Worm (Caenorhabditis elegans) whole organism, L1 larva: ENCODE results near the gene set-13.

Experiments
- C34B4.2 ChIP-seq: sonication (generic microtip); optimal IDR thresholded peaks from 2 replicates; lab custom pipeline; 2017; ENCODE audit warnings: mild to moderate bottlenecking, missing genetic modification characterization, missing compliant biosample characterization
- F16B12.6 ChIP-seq: fragments of 150-350 bp; optimal IDR thresholded peaks from 2 replicates; lab custom pipeline; 2014; ENCODE audit warnings: missing biosample characterization, missing genetic modification characterization
- aha-1 ChIP-seq: fragments of 150-350 bp; optimal IDR thresholded peaks from 2 replicates; lab custom pipeline; 2014; ENCODE audit warnings: missing biosample characterization, missing genetic modification characterization
- alr-1 ChIP-seq: fragments of 200-800 bp; sonication (Bioruptor generic); optimal IDR thresholded peaks from 2 replicates; lab custom pipeline; 2018; ENCODE audit warnings: borderline replicate concordance, mild to moderate bottlenecking, missing genetic modification characterization, missing compliant biosample characterization
- blmp-1 ChIP-seq: fragments of 150-350 bp; optimal IDR thresholded peaks from 2 replicates; lab custom pipeline; 2014; ENCODE audit warnings: missing biosample characterization, missing genetic modification characterization
- ceh-88 ChIP-seq: fragments of 200-800 bp; sonication (Bioruptor generic); IDR thresholded peaks from 2 replicates; pipeline ENCODE4 v1.3.6; 2022; ENCODE audit warnings: missing genetic modification characterization, missing compliant biosample characterization
- ceh-90 ChIP-seq: sonication (generic microtip); optimal IDR thresholded peaks from 2 replicates; lab custom pipeline; 2016; ENCODE audit warnings: missing genetic modification characterization, missing compliant biosample characterization
- dpl-1 ChIP-seq, 3 experiments: fragments of 150-350 bp in 2 of 3; sonication (generic microtip) in 1 of 3; optimal IDR thresholded peaks; 2 replicates each; lab custom pipeline; 2014 to 2017; ENCODE audit warnings: missing biosample characterization in 3 of 3, missing genetic modification characterization in 3 of 3, missing genetic modification reagents in 3 of 3
- efl-1 ChIP-seq, 4 experiments: fragments of 150-350 bp; optimal IDR thresholded peaks in 3 of 4; peaks in 1 of 4; 1 replicate in 1 of 4; 2 replicates in 3 of 4; lab custom pipeline; 2014; ENCODE audit warnings: missing biosample characterization in 2 of 4, missing genetic modification characterization in 2 of 4, missing genetic modification reagents in 2 of 4
- egl-13 ChIP-seq: sonication (generic microtip); optimal IDR thresholded peaks from 2 replicates; lab custom pipeline; 2016; ENCODE audit warnings: missing genotype, missing genetic modification reagents, missing genetic modification characterization, missing compliant biosample characterization
- elt-2 ChIP-seq: sonication (generic microtip); optimal IDR thresholded peaks from 2 replicates; lab custom pipeline; 2016; ENCODE audit warnings: missing genetic modification characterization, mild to moderate bottlenecking, inconsistent platforms, missing compliant biosample characterization, missing genetic modification reagents
- elt-3 ChIP-seq, 6 experiments: fragments of 150-350 bp in 1 of 6; sonication (generic microtip); optimal IDR thresholded peaks; 2 replicates each; lab custom pipeline; 2017 to 2018; ENCODE audit warnings: missing biosample characterization in 6 of 6, missing genetic modification characterization in 6 of 6, inconsistent platforms in 1 of 6
- ets-5 ChIP-seq: fragments of 200-800 bp; sonication (Bioruptor generic); IDR thresholded peaks from 2 replicates; pipeline ENCODE4 v1.3.6; 2022; ENCODE audit warnings: missing genetic modification characterization, missing compliant biosample characterization
- fkh-10 ChIP-seq: sonication (generic microtip); optimal IDR thresholded peaks from 2 replicates; lab custom pipeline; 2017; ENCODE audit warnings: missing biosample characterization, missing genetic modification reagents, missing genetic modification characterization
- fkh-8 ChIP-seq: sonication (generic microtip); optimal IDR thresholded peaks from 2 replicates; lab custom pipeline; 2016; ENCODE audit warnings: mild to moderate bottlenecking, missing genetic modification characterization, missing compliant biosample characterization
- fos-1 ChIP-seq: fragments of 150-350 bp; optimal IDR thresholded peaks from 2 replicates; lab custom pipeline; 2014; ENCODE audit warnings: missing biosample characterization, missing genetic modification characterization
- hlh-4 ChIP-seq: sonication (generic microtip); optimal IDR thresholded peaks from 2 replicates; lab custom pipeline; 2016; ENCODE audit warnings: mild to moderate bottlenecking, missing genetic modification characterization, missing compliant biosample characterization
- hpl-2 ChIP-seq: fragments of 150-350 bp; optimal IDR thresholded peaks from 2 replicates; lab custom pipeline; 2014; ENCODE audit warnings: missing biosample characterization, missing genetic modification reagents, missing genetic modification characterization
- jun-1 ChIP-seq: fragments of 150-350 bp; optimal IDR thresholded peaks from 2 replicates; lab custom pipeline; 2014; ENCODE audit warnings: missing biosample characterization, missing genetic modification reagents, missing genetic modification characterization
- lin-14 ChIP-seq: fragments of 200-800 bp; sonication (Bioruptor generic); optimal IDR thresholded peaks from 2 replicates; lab custom pipeline; 2018; ENCODE audit warnings: mild to moderate bottlenecking, missing genetic modification characterization, moderate library complexity, missing compliant biosample characterization
- lin-35 ChIP-seq, 2 experiments: fragments of 150-350 bp; optimal IDR thresholded peaks; 2 replicates each; lab custom pipeline; 2014; ENCODE audit warnings: missing biosample characterization in 2 of 2, missing genetic modification characterization in 2 of 2, missing genetic modification reagents in 2 of 2
- lir-3 ChIP-seq: sonication (generic microtip); optimal IDR thresholded peaks from 2 replicates; lab custom pipeline; 2016; ENCODE audit warnings: mild to moderate bottlenecking, missing genetic modification characterization, moderate library complexity, missing compliant biosample characterization; ENCODE audit not compliant: poor library complexity
- lsy-2 ChIP-seq, 2 experiments: fragments of 150-350 bp; optimal IDR thresholded peaks; 2 replicates each; lab custom pipeline; 2014; ENCODE audit warnings: missing biosample characterization in 2 of 2, missing genetic modification characterization in 2 of 2
- mdl-1 ChIP-seq, 2 experiments: fragments of 150-350 bp; optimal IDR thresholded peaks; 2 replicates each; lab custom pipeline; 2014 to 2017; ENCODE audit warnings: missing biosample characterization in 2 of 2, missing genetic modification characterization in 2 of 2, inconsistent platforms in 1 of 2
- nhr-12 ChIP-seq: sonication (generic microtip); optimal IDR thresholded peaks from 2 replicates; lab custom pipeline; 2017; ENCODE audit warnings: missing biosample characterization, missing genetic modification characterization
- nhr-19 ChIP-seq: fragments of 200-800 bp; sonication (Bioruptor generic); conservative IDR thresholded peaks from 2 replicates; pipeline ENCODE4 v1.3.6; 2022; ENCODE audit warnings: missing genetic modification characterization, missing compliant biosample characterization
- nhr-20 ChIP-seq: sonication (generic microtip); optimal IDR thresholded peaks from 2 replicates; lab custom pipeline; 2016; ENCODE audit warnings: mild to moderate bottlenecking, missing genetic modification characterization, missing compliant biosample characterization
- nhr-28 ChIP-seq: fragments of 150-350 bp; optimal IDR thresholded peaks from 2 replicates; lab custom pipeline; 2014; ENCODE audit warnings: missing biosample characterization, missing genetic modification characterization
- nhr-47 ChIP-seq: sonication (generic microtip); optimal IDR thresholded peaks from 2 replicates; lab custom pipeline; 2016; ENCODE audit warnings: mild to moderate bottlenecking, missing genetic modification characterization, moderate library complexity, missing compliant biosample characterization
- nhr-71 ChIP-seq: sonication (generic microtip); optimal IDR thresholded peaks from 2 replicates; lab custom pipeline; 2016; ENCODE audit warnings: mild to moderate bottlenecking, missing genetic modification characterization, moderate library complexity, missing compliant biosample characterization
- nhr-76 ChIP-seq: sonication (generic microtip); optimal IDR thresholded peaks from 2 replicates; lab custom pipeline; 2017; ENCODE audit warnings: missing biosample characterization, missing genetic modification characterization
- nhr-77 ChIP-seq: fragments of 150-350 bp; optimal IDR thresholded peaks from 2 replicates; lab custom pipeline; 2014; ENCODE audit warnings: missing biosample characterization, missing genetic modification characterization
- nhr-84 ChIP-seq: sonication (generic microtip); optimal IDR thresholded peaks from 2 replicates; lab custom pipeline; 2017; ENCODE audit warnings: missing biosample characterization, missing genetic modification characterization
- nhr-85 ChIP-seq: sonication (generic microtip); peaks from one replicate; lab custom pipeline; 2016; ENCODE audit warnings: missing genetic modification characterization, inconsistent platforms, missing compliant biosample characterization
- nhr-90 ChIP-seq: sonication (generic microtip); optimal IDR thresholded peaks from 2 replicates; lab custom pipeline; 2016; ENCODE audit warnings: mild to moderate bottlenecking, missing genetic modification characterization, missing compliant biosample characterization; ENCODE audit not compliant: poor library complexity
- pag-3 ChIP-seq: sonication (generic microtip); optimal IDR thresholded peaks from 2 replicates; lab custom pipeline; 2017; ENCODE audit warnings: missing genetic modification characterization, mild to moderate bottlenecking, missing compliant biosample characterization, antibody characterized with exemption, borderline replicate concordance; ENCODE audit not compliant: insufficient read depth
- pqm-1 ChIP-seq: sonication (generic microtip); optimal IDR thresholded peaks from 3 replicates; lab custom pipeline; 2017; ENCODE audit warnings: missing biosample characterization, missing genetic modification characterization
- rnt-1 ChIP-seq: sonication (generic microtip); optimal IDR thresholded peaks from 2 replicates; lab custom pipeline; 2016; ENCODE audit warnings: mild to moderate bottlenecking, missing genetic modification characterization, moderate library complexity, missing compliant biosample characterization
- skn-1 ChIP-seq: fragments of 150-350 bp; optimal IDR thresholded peaks from 2 replicates; lab custom pipeline; 2014; ENCODE audit warnings: missing biosample characterization, missing genetic modification characterization
- snu-23 ChIP-seq: sonication (generic microtip); optimal IDR thresholded peaks from 2 replicates; lab custom pipeline; 2016; ENCODE audit warnings: missing genetic modification characterization, missing compliant biosample characterization
- sptf-1 ChIP-seq: fragments of 150-350 bp; optimal IDR thresholded peaks from 2 replicates; lab custom pipeline; 2014; ENCODE audit warnings: missing biosample characterization, missing genetic modification characterization
- unc-130 ChIP-seq: fragments of 150-350 bp; optimal IDR thresholded peaks from 2 replicates; lab custom pipeline; 2017; ENCODE audit warnings: missing biosample characterization, missing genetic modification characterization, inconsistent platforms
- unc-30 ChIP-seq: sonication (generic microtip); optimal IDR thresholded peaks from 2 replicates; lab custom pipeline; 2017; ENCODE audit warnings: missing biosample characterization, missing genetic modification characterization
- unc-86 ChIP-seq: sonication (generic microtip); optimal IDR thresholded peaks from 2 replicates; lab custom pipeline; 2016; ENCODE audit warnings: missing genetic modification characterization, missing compliant biosample characterization
- xbp-1 ChIP-seq: sonication (generic microtip); optimal IDR thresholded peaks from 2 replicates; lab custom pipeline; 2016; ENCODE audit warnings: missing genetic modification characterization, missing compliant biosample characterization
- zag-1 ChIP-seq: fragments of 150-350 bp; optimal IDR thresholded peaks from 2 replicates; lab custom pipeline; 2014; ENCODE audit warnings: missing biosample characterization, missing genetic modification characterization
- zip-4 ChIP-seq: fragments of 200-800 bp; sonication (Bioruptor generic); optimal IDR thresholded peaks from 2 replicates; lab custom pipeline; 2018; ENCODE audit warnings: mild to moderate bottlenecking, missing genetic modification characterization, moderate library complexity, missing compliant biosample characterization

Gene set-13

ce11 chrII:2802804-2803586 is 13.8 kb upstream of the set-13 start:
- TF ChIP-seq jun-1 (tag; lab: Kevin White, UChicago) (no peak), nhr-19 (GFP tag; lab: Robert Waterston, UW) (0 out of 2 replicates have a peak, but pooled peaks have one; percentile 5), elt-2 (tag; lab: Kevin White, UChicago) (peak; percentile 90), egl-13 (tag; lab: Kevin White, UChicago) (no peak), blmp-1 (tag; lab: Kevin White, UChicago) (peak; percentile 50), lin-14 (GFP tag; lab: Kevin White, UChicago) (peak; percentile 48), lin-35 (GFP tag; optimal IDR thresholded peaks at IDR 0.05; lab: Kevin White, UChicago) (peak in 1 of 2 experiments; percentile 46), pqm-1 (tag; lab: Kevin White, UChicago) (no peak), rnt-1 (tag; lab: Kevin White, UChicago) (no peak), hpl-2 (GFP tag; lab: Kevin White, UChicago) (no peak), alr-1 (tag; lab: Kevin White, UChicago) (no peak), elt-3 (tag; optimal IDR thresholded peaks at IDR 0.05; lab: Kevin White, UChicago) (peak in 4 of 6 experiments; percentile 11 to 87 (median 68)), nhr-71 (tag; lab: Kevin White, UChicago) (peak; percentile 38), fkh-10 (GFP tag; lab: Kevin White, UChicago) (no peak), skn-1 (tag; lab: Kevin White, UChicago) (no peak), xbp-1 (tag; lab: Kevin White, UChicago) (no peak), nhr-12 (tag; lab: Kevin White, UChicago) (no peak), zip-4 (GFP tag; lab: Kevin White, UChicago) (no peak), ceh-90 (tag; lab: Kevin White, UChicago) (no peak), fos-1 (tag; lab: Kevin White, UChicago) (no peak), aha-1 (tag; lab: Kevin White, UChicago) (no peak), nhr-90 (tag; lab: Kevin White, UChicago) (peak; percentile 31), ceh-88 (GFP tag; lab: Robert Waterston, UW) (no peak), fkh-8 (tag; lab: Kevin White, UChicago) (no peak), lir-3 (no peak), nhr-20 (tag; lab: Kevin White, UChicago) (peak; percentile 40), nhr-85 (tag; lab: Kevin White, UChicago) (peak; percentile 66), mdl-1 (tag; optimal IDR thresholded peaks at IDR 0.05; lab: Kevin White, UChicago) (peak in 1 of 2 experiments; percentile 49), snu-23 (peak; percentile 24), pag-3 (tag; lab: Kevin White, UChicago) (no peak), ets-5 (GFP tag; lab: Robert Waterston, UW) (no peak)
- TF ChIP-seq, all 84 proteins: peak for 12

DNA sequence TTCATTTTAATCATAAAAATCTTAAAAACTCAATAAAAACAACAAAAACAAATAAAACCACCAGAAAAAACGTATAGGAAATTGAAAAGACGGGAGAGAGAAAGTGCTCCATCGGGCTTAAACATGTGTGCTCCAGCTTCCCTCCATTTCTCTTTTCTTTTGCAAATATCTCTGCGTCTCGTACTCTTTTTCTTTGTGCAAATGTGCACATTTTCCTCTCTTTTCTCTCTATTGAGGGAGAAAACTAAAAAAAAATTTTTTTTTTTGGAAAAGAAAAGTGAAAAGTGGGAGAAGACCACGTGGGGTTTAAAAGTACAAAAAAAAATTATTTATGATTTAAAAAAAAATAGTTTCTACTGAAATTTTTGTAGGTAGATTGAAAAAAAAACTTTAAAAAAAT is 12.5 kb upstream of the set-13 start:
- no peak for TF ChIP-seq nhr-47 (tag; lab: Kevin White, UChicago)
- no peak for TF ChIP-seq blmp-1 (tag; lab: Kevin White, UChicago)
- peak in 1 of 2 experiments; percentile 32 for TF ChIP-seq mdl-1 (tag; optimal IDR thresholded peaks at IDR 0.05; lab: Kevin White, UChicago)
- no peak for TF ChIP-seq unc-86 (tag; lab: Kevin White, UChicago)
- TF ChIP-seq nhr-84, result no peak
- no peak for TF ChIP-seq nhr-28 (tag; lab: Kevin White, UChicago)
- TF ChIP-seq egl-13 (tag; lab: Kevin White, UChicago), result no peak
- TF ChIP-seq nhr-77, result no peak
- no peak for TF ChIP-seq nhr-76 (tag; lab: Kevin White, UChicago)
- no peak for TF ChIP-seq sptf-1 (tag; lab: Kevin White, UChicago)
- TF ChIP-seq elt-3 (tag; optimal IDR thresholded peaks at IDR 0.05; lab: Kevin White, UChicago), result no peak
- peak; percentile 46 for TF ChIP-seq nhr-71 (tag; lab: Kevin White, UChicago)
- peak in 1 of 3 experiments; percentile 13 for TF ChIP-seq dpl-1 (GFP tag; optimal IDR thresholded peaks at IDR 0.05; lab: Kevin White, UChicago)
- no peak for TF ChIP-seq ets-5 (GFP tag; lab: Robert Waterston, UW)
- TF ChIP-seq C34B4.2 (tag; lab: Kevin White, UChicago), result no peak
- TF ChIP-seq unc-130, result no peak
- peak; percentile 34 to 51 for TF ChIP-seq efl-1 (optimal IDR thresholded peaks at IDR 0.05; lab: Kevin White, UChicago)
- TF ChIP-seq efl-1 (GFP tag; optimal IDR thresholded peaks at IDR 0.05 in 1 of 2; lab: Kevin White, UChicago), result no peak
- TF ChIP-seq lsy-2 (tag; optimal IDR thresholded peaks at IDR 0.05; lab: Kevin White, UChicago), result peak in 1 of 2 experiments; percentile 42
- no peak for TF ChIP-seq skn-1 (tag; lab: Kevin White, UChicago)
- no peak for TF ChIP-seq zag-1
- no peak for TF ChIP-seq hlh-4 (tag; lab: Kevin White, UChicago)
- TF ChIP-seq pag-3 (tag; lab: Kevin White, UChicago), result no peak
- no peak for TF ChIP-seq nhr-12 (tag; lab: Kevin White, UChicago)
- TF ChIP-seq unc-30 (tag; lab: Kevin White, UChicago), result no peak
- TF ChIP-seq F16B12.6, result no peak
